Fruit fly (Drosophila melanogaster) whole organism, embryonic: Measurements from ENCODE around the gene Pisd.
A peak's percentile ranks its signal among the peaks of the same experiment; 100 is the strongest.

Experiments used
- Atf-2 ChIP-seq: fragments of 200-800 bp; sonication (Bioruptor generic); optimal IDR thresholded peaks from 2 replicates; lab custom pipeline; 2016; ENCODE audit warnings: missing biosample characterization, missing genetic modification characterization
- B-H2 ChIP-seq: fragments of 200-800 bp; sonication (Bioruptor generic); optimal IDR thresholded peaks from 2 replicates; lab custom pipeline; 2018; ENCODE audit warnings: missing biosample characterization, mild to moderate bottlenecking, missing genetic modification characterization
- CG12299 ChIP-seq: fragments of 200-800 bp; sonication (Bioruptor generic); optimal IDR thresholded peaks from 2 replicates; lab custom pipeline; 2018; ENCODE audit warnings: missing biosample characterization, mild to moderate bottlenecking, missing genetic modification characterization
- CG12744 ChIP-seq: fragments of 200-800 bp; sonication (Bioruptor generic); optimal IDR thresholded peaks from 2 replicates; lab custom pipeline; 2016; ENCODE audit warnings: missing biosample characterization, missing genetic modification characterization
- CG12942 ChIP-seq: fragments of 200-800 bp; sonication (Bioruptor generic); optimal IDR thresholded peaks from 3 replicates; lab custom pipeline; 2016; ENCODE audit warnings: missing biosample characterization, missing genetic modification characterization
- CG14441 ChIP-seq: fragments of 200-800 bp; sonication (Bioruptor generic); IDR thresholded peaks from 2 replicates; pipeline ENCODE4 v1.3.6; 2022; ENCODE audit warnings: missing biosample characterization, missing genetic modification characterization
- CG14965 ChIP-seq: fragments of 200-800 bp; sonication (Bioruptor generic); optimal IDR thresholded peaks from 2 replicates; lab custom pipeline; 2016; ENCODE audit warnings: missing biosample characterization, missing genetic modification characterization, borderline replicate concordance
- CG17912 ChIP-seq: fragments of 200-800 bp; sonication (Bioruptor generic); optimal IDR thresholded peaks from 2 replicates; lab custom pipeline; 2018; ENCODE audit warnings: missing biosample characterization, mild to moderate bottlenecking, missing genetic modification characterization
- CG18476 ChIP-seq: fragments of 200-800 bp; sonication (Bioruptor generic); optimal IDR thresholded peaks from 2 replicates; lab custom pipeline; 2016; ENCODE audit warnings: missing biosample characterization, mild to moderate bottlenecking, missing genetic modification characterization
- CG2202 ChIP-seq: fragments of 200-800 bp; sonication (Bioruptor generic); optimal IDR thresholded peaks from 2 replicates; lab custom pipeline; 2018; ENCODE audit warnings: missing biosample characterization, mild to moderate bottlenecking, missing genetic modification characterization
- CG2875 ChIP-seq: fragments of 200-800 bp; sonication (Bioruptor generic); optimal IDR thresholded peaks from 2 replicates; lab custom pipeline; 2017; ENCODE audit warnings: missing biosample characterization, mild to moderate bottlenecking, missing genetic modification characterization, missing genetic modification reagents
- CG32767 ChIP-seq: fragments of 200-800 bp; sonication (Bioruptor generic); IDR thresholded peaks from 2 replicates; pipeline ENCODE4 v1.3.6; 2022; ENCODE audit warnings: missing biosample characterization, missing genetic modification characterization
- CG4282 ChIP-seq: fragments of 200-800 bp; sonication (Bioruptor generic); optimal IDR thresholded peaks from 2 replicates; lab custom pipeline; 2016; ENCODE audit warnings: missing biosample characterization, missing genetic modification characterization
- CG6765 ChIP-seq: fragments of 200-800 bp; sonication (Bioruptor generic); optimal IDR thresholded peaks from 3 replicates; lab custom pipeline; 2017; ENCODE audit warnings: missing biosample characterization, mild to moderate bottlenecking, missing genetic modification characterization
- CG7745 ChIP-seq: fragments of 200-800 bp; sonication (Bioruptor generic); optimal IDR thresholded peaks from 2 replicates; lab custom pipeline; 2018; ENCODE audit warnings: missing biosample characterization, mild to moderate bottlenecking, missing genetic modification characterization, moderate library complexity
- CG8281 ChIP-seq: fragments of 200-800 bp; sonication (Bioruptor generic); optimal IDR thresholded peaks from 2 replicates; lab custom pipeline; 2018; ENCODE audit warnings: missing biosample characterization, mild to moderate bottlenecking, missing genetic modification characterization, moderate library complexity
- Camta ChIP-seq: fragments of 200-800 bp; sonication (Bioruptor generic); optimal IDR thresholded peaks from 2 replicates; lab custom pipeline; 2016; ENCODE audit warnings: missing biosample characterization, missing genetic modification characterization
- GATAe ChIP-seq: fragments of 200-800 bp; sonication (Bioruptor generic); conservative IDR thresholded peaks from 2 replicates; pipeline ENCODE4 v1.3.6; 2022; ENCODE audit warnings: missing biosample characterization, missing genetic modification characterization
- Hey ChIP-seq: fragments of 200-800 bp; sonication (Bioruptor generic); optimal IDR thresholded peaks from 3 replicates; lab custom pipeline; 2018; ENCODE audit warnings: missing biosample characterization, mild to moderate bottlenecking, missing genetic modification characterization
- Hr3 ChIP-seq: fragments of 200-800 bp; sonication (Bioruptor generic); optimal IDR thresholded peaks from 3 replicates; lab custom pipeline; 2016; ENCODE audit warnings: missing biosample characterization, missing genetic modification characterization
- Hr51 ChIP-seq, 2 experiments: fragments of 200-800 bp; sonication (Bioruptor generic); optimal IDR thresholded peaks; 2 replicates in 1 of 2; 3 replicates in 1 of 2; lab custom pipeline; 2016 to 2018; ENCODE audit warnings: missing biosample characterization in 2 of 2, missing genetic modification characterization in 2 of 2, mild to moderate bottlenecking in 1 of 2, moderate library complexity in 1 of 2
- Hsf ChIP-seq: fragments of 200-800 bp; sonication (Bioruptor generic); optimal IDR thresholded peaks from 3 replicates; lab custom pipeline; 2016; ENCODE audit warnings: missing biosample characterization, missing genetic modification characterization
- Med ChIP-seq: fragments of 200-800 bp; sonication (Bioruptor generic); peaks from one replicate; lab custom pipeline; 2016; ENCODE audit warnings: missing biosample characterization, missing genetic modification characterization, mild to moderate bottlenecking, inconsistent platforms, moderate library complexity
- Meics ChIP-seq: fragments of 200-800 bp; sonication (Bioruptor generic); optimal IDR thresholded peaks from 2 replicates; lab custom pipeline; 2017; ENCODE audit warnings: missing biosample characterization, mild to moderate bottlenecking, missing genetic modification characterization
- Opbp ChIP-seq: fragments of 200-800 bp; sonication (Bioruptor generic); IDR thresholded peaks from 3 replicates; pipeline ENCODE4 v1.3.6; 2022; ENCODE audit warnings: missing biosample characterization, missing genetic modification characterization; ENCODE audit not compliant: partially characterized antibody
- amos ChIP-seq: fragments of 200-800 bp; sonication (Bioruptor generic); IDR thresholded peaks from 2 replicates; pipeline ENCODE4 v1.3.6; 2022; ENCODE audit warnings: missing biosample characterization, missing genetic modification characterization; ENCODE audit not compliant: partially characterized antibody
- ase ChIP-seq: fragments of 200-800 bp; sonication (Bioruptor generic); IDR thresholded peaks from 3 replicates; pipeline ENCODE4 v1.3.6; 2022; ENCODE audit warnings: missing biosample characterization, missing genetic modification characterization
- chn ChIP-seq: fragments of 200-800 bp; sonication (Bioruptor generic); optimal IDR thresholded peaks from 2 replicates; lab custom pipeline; 2016; ENCODE audit warnings: missing biosample characterization, missing genetic modification characterization
- croc ChIP-seq: fragments of 200-800 bp; sonication (Bioruptor generic); conservative IDR thresholded peaks from 3 replicates; pipeline ENCODE4 v1.3.6; 2022; ENCODE audit warnings: missing biosample characterization, missing genetic modification characterization
- cwo ChIP-seq: fragments of 200-800 bp; sonication (Bioruptor generic); optimal IDR thresholded peaks from 3 replicates; lab custom pipeline; 2017; ENCODE audit warnings: missing biosample characterization, missing genetic modification characterization, mild to moderate bottlenecking, moderate library complexity, missing genetic modification reagents
- da ChIP-seq: fragments of 200-800 bp; sonication (Bioruptor generic); optimal IDR thresholded peaks from 2 replicates; lab custom pipeline; 2016; ENCODE audit warnings: missing biosample characterization, missing genetic modification characterization
- dati ChIP-seq: fragments of 200-800 bp; sonication (Bioruptor generic); IDR thresholded peaks from 2 replicates; pipeline ENCODE4 v1.3.6; 2022; ENCODE audit warnings: missing biosample characterization, missing genetic modification characterization
- gt ChIP-seq: fragments of 200-800 bp; sonication (Bioruptor generic); IDR thresholded peaks from 2 replicates; pipeline ENCODE4 v1.3.6; 2022; ENCODE audit warnings: missing biosample characterization, missing genetic modification characterization
- jing ChIP-seq: fragments of 200-800 bp; sonication (Bioruptor generic); optimal IDR thresholded peaks from 2 replicates; lab custom pipeline; 2018; ENCODE audit warnings: missing biosample characterization, mild to moderate bottlenecking, missing genetic modification characterization
- kah ChIP-seq: fragments of 200-800 bp; sonication (Bioruptor generic); optimal IDR thresholded peaks from 2 replicates; lab custom pipeline; 2018; ENCODE audit warnings: missing biosample characterization, mild to moderate bottlenecking, missing genetic modification characterization
- kay ChIP-seq: fragments of 200-800 bp; sonication (Bioruptor generic); optimal IDR thresholded peaks from 2 replicates; lab custom pipeline; 2016; ENCODE audit warnings: missing biosample characterization, missing genetic modification characterization
- lov ChIP-seq, 2 experiments: fragments of 200-800 bp in 1 of 2; fragments of >200 bp in 1 of 2; sonication (Bioruptor generic) in 1 of 2; IDR thresholded peaks in 1 of 2; optimal IDR thresholded peaks in 1 of 2; 2 replicates in 1 of 2; 3 replicates in 1 of 2; pipeline versions ENCODE4 v1.3.6 to Lab custom; 2017 to 2022; ENCODE audit warnings: missing biosample characterization in 1 of 2, missing genetic modification characterization in 1 of 2
- oc ChIP-seq: fragments of 200-800 bp; sonication (Bioruptor generic); optimal IDR thresholded peaks from 2 replicates; lab custom pipeline; 2018; ENCODE audit warnings: missing biosample characterization, mild to moderate bottlenecking, missing genetic modification characterization, moderate library complexity
- onecut ChIP-seq: fragments of 200-800 bp; sonication (Bioruptor generic); IDR thresholded peaks from 2 replicates; pipeline ENCODE4 v1.3.6; 2022; ENCODE audit warnings: missing biosample characterization, missing genetic modification characterization
- otp ChIP-seq: fragments of 200-800 bp; sonication (Bioruptor generic); IDR thresholded peaks from 3 replicates; pipeline ENCODE4, ENCODE4 v1.3.6; 2022; ENCODE audit warnings: missing biosample characterization, missing genetic modification characterization
- stc ChIP-seq: fragments of 200-800 bp; sonication (Bioruptor generic); IDR thresholded peaks from 2 replicates; pipeline ENCODE4 v1.3.6; 2022; ENCODE audit warnings: missing biosample characterization, missing genetic modification characterization
- tll ChIP-seq, 2 experiments: fragments of 200-800 bp in 1 of 2; fragments of >200 bp in 1 of 2; sonication (Bioruptor generic) in 1 of 2; optimal IDR thresholded peaks; 2 replicates each; lab custom pipeline; 2017 to 2019; ENCODE audit warnings: missing biosample characterization in 2 of 2, missing genetic modification characterization in 2 of 2, mild to moderate bottlenecking in 1 of 2, moderate library complexity in 1 of 2
- tx ChIP-seq: fragments of 200-800 bp; sonication (Bioruptor generic); optimal IDR thresholded peaks from 2 replicates; lab custom pipeline; 2016; ENCODE audit warnings: missing biosample characterization, missing genetic modification characterization
- unpg ChIP-seq: fragments of 200-800 bp; sonication (Bioruptor generic); optimal IDR thresholded peaks from 3 replicates; lab custom pipeline; 2018; ENCODE audit warnings: missing biosample characterization, mild to moderate bottlenecking, missing genetic modification characterization, moderate library complexity
- z ChIP-seq: fragments of 200-800 bp; sonication (Bioruptor generic); IDR thresholded peaks from 3 replicates; pipeline ENCODE4 v1.3.6; 2022; ENCODE audit warnings: missing biosample characterization, missing genetic modification characterization
- zen2 ChIP-seq: fragments of 200-800 bp; sonication (Bioruptor generic); IDR thresholded peaks from 3 replicates; pipeline ENCODE4 v1.3.6; 2022; ENCODE audit warnings: missing biosample characterization, missing genetic modification characterization; ENCODE audit not compliant: partially characterized antibody
- zfh1 ChIP-seq: fragments of 200-800 bp; sonication (Bioruptor generic); IDR thresholded peaks from 3 replicates; pipeline ENCODE4 v1.3.6; 2022; ENCODE audit warnings: missing biosample characterization, missing genetic modification characterization

Pisd gene

dm6 chr3R:24099039-24100026 lies 48.8 kb downstream of the Pisd start (continued):
- TF ChIP-seq onecut (peak; percentile 46), CG7745 (tag; lab: Kevin White, UChicago) (no peak), GATAe (GFP tag; lab: Robert Waterston, UW) (peak; percentile 41), CG18476 (peak; percentile 72), dati (GFP tag; lab: Robert Waterston, UW) (peak; percentile 36; the same call in 1 of the 2 replicates), cwo (peak; percentile 53), otp (GFP tag; lab: Robert Waterston, UW) (peak; percentile 72; the same call in 2 of the 3 replicates), CG2202 (tag; lab: Kevin White, UChicago) (peak; percentile 34), gt (GFP tag; lab: Robert Waterston, UW) (0 out of 2 replicates have a peak, but pooled peaks have one; percentile 17), Hr3 (GFP tag; lab: Kevin White, UChicago) (peak; percentile 72), lov (optimal IDR thresholded peaks at IDR 0.05; lab: Kevin White, UChicago) (no peak), lov (GFP tag; IDR thresholded peaks at IDR 0.05; lab: Robert Waterston, UW) (peak; percentile 61; the same call in 1 of the 3 replicates), z (GFP tag; lab: Robert Waterston, UW) (no peak), Hsf (peak; percentile 83), kah (GFP tag; lab: Kevin White, UChicago) (no peak), jing (GFP tag; lab: Kevin White, UChicago) (peak; percentile 72), tx (GFP tag; lab: Kevin White, UChicago) (peak; percentile 76), CG32767 (peak; percentile 73; the same call in 1 of the 2 replicates), CG14965 (GFP tag; lab: Kevin White, UChicago) (peak; percentile 25), unpg (GFP tag; lab: Kevin White, UChicago) (peak; percentile 76), oc (tag; lab: Kevin White, UChicago) (peak; percentile 77), Med (peak; percentile 98), Atf-2 (peak; percentile 82), CG4282 (GFP tag; lab: Kevin White, UChicago) (peak; percentile 62), zfh1 (GFP tag; lab: Robert Waterston, UW) (peak; percentile 80), Hr51 (GFP tag; optimal IDR thresholded peaks at IDR 0.05; lab: Kevin White, UChicago) (peak; percentile 70 to 71), croc (GFP tag; lab: Robert Waterston, UW) (no peak; the same call in 2 of the 3 replicates), CG17912 (GFP tag; lab: Kevin White, UChicago) (no peak), amos (GFP tag; lab: Robert Waterston, UW) (no peak), stc (GFP tag; lab: Robert Waterston, UW) (peak; percentile 85), Camta (GFP tag; lab: Kevin White, UChicago) (peak; percentile 84), CG12744 (GFP tag; lab: Kevin White, UChicago) (peak; percentile 39), Meics (GFP tag; lab: Kevin White, UChicago) (peak; percentile 80), CG12299 (tag; lab: Kevin White, UChicago) (peak; percentile 47), Opbp (GFP tag; lab: Robert Waterston, UW) (no peak), CG14441 (GFP tag; lab: Robert Waterston, UW) (peak; percentile 85), zen2 (no peak), CG12942 (GFP tag; lab: Kevin White, UChicago) (peak; percentile 72), CG2875 (no peak), CG8281 (tag; lab: Kevin White, UChicago) (peak; percentile 23), chn (peak; percentile 84), CG6765 (GFP tag; lab: Kevin White, UChicago) (peak; percentile 13), kay (peak; percentile 78), B-H2 (no peak), da (peak; percentile 17), Hey (tag; lab: Kevin White, UChicago) (no peak), tll (GFP tag; optimal IDR thresholded peaks at IDR 0.05; lab: Kevin White, UChicago) (no peak), ase (GFP tag; lab: Robert Waterston, UW) (peak; percentile 75)
